Worm (Caenorhabditis elegans) whole organism, L1 larva: ENCODE results near the gene his-16.

Source experiments
- aly-2 ChIP-seq: fragments of 150-350 bp; optimal IDR thresholded peaks from 2 replicates; lab custom pipeline; 2014; ENCODE audit warnings: missing biosample characterization, missing genetic modification characterization
- ama-1 ChIP-seq: fragments of 150-350 bp; optimal IDR thresholded peaks from 2 replicates; lab custom pipeline; 2014
- ceh-82 ChIP-seq, 3 experiments: fragments of 150-350 bp in 1 of 3; sonication (generic microtip) in 2 of 3; optimal IDR thresholded peaks; 2 replicates each; lab custom pipeline; 2014 to 2017; ENCODE audit warnings: missing biosample characterization in 3 of 3, missing genetic modification characterization in 3 of 3
- ceh-88 ChIP-seq: fragments of 200-800 bp; sonication (Bioruptor generic); IDR thresholded peaks from 2 replicates; pipeline ENCODE4 v1.3.6; 2022; ENCODE audit warnings: missing genetic modification characterization, missing compliant biosample characterization
- dpl-1 ChIP-seq, 3 experiments: fragments of 150-350 bp in 2 of 3; sonication (generic microtip) in 1 of 3; optimal IDR thresholded peaks; 2 replicates each; lab custom pipeline; 2014 to 2017; ENCODE audit warnings: missing biosample characterization in 3 of 3, missing genetic modification characterization in 3 of 3, missing genetic modification reagents in 3 of 3
- dsc-1 ChIP-seq: sonication (generic microtip); optimal IDR thresholded peaks from 2 replicates; lab custom pipeline; 2016; ENCODE audit warnings: mild to moderate bottlenecking, missing genetic modification characterization, missing compliant biosample characterization
- efl-1 ChIP-seq, 4 experiments: fragments of 150-350 bp; optimal IDR thresholded peaks in 3 of 4; peaks in 1 of 4; 1 replicate in 1 of 4; 2 replicates in 3 of 4; lab custom pipeline; 2014; ENCODE audit warnings: missing biosample characterization in 2 of 4, missing genetic modification characterization in 2 of 4, missing genetic modification reagents in 2 of 4
- efl-3 ChIP-seq: fragments of 200-800 bp; sonication (Bioruptor generic); optimal IDR thresholded peaks from 2 replicates; lab custom pipeline; 2018; ENCODE audit warnings: mild to moderate bottlenecking, missing genetic modification characterization, missing compliant biosample characterization
- elt-2 ChIP-seq: sonication (generic microtip); optimal IDR thresholded peaks from 2 replicates; lab custom pipeline; 2016; ENCODE audit warnings: missing genetic modification characterization, mild to moderate bottlenecking, inconsistent platforms, missing compliant biosample characterization, missing genetic modification reagents
- elt-3 ChIP-seq, 6 experiments: fragments of 150-350 bp in 1 of 6; sonication (generic microtip); optimal IDR thresholded peaks; 2 replicates each; lab custom pipeline; 2017 to 2018; ENCODE audit warnings: missing biosample characterization in 6 of 6, missing genetic modification characterization in 6 of 6, inconsistent platforms in 1 of 6
- fkh-8 ChIP-seq: sonication (generic microtip); optimal IDR thresholded peaks from 2 replicates; lab custom pipeline; 2016; ENCODE audit warnings: mild to moderate bottlenecking, missing genetic modification characterization, missing compliant biosample characterization
- fos-1 ChIP-seq: fragments of 150-350 bp; optimal IDR thresholded peaks from 2 replicates; lab custom pipeline; 2014; ENCODE audit warnings: missing biosample characterization, missing genetic modification characterization
- hlh-4 ChIP-seq: sonication (generic microtip); optimal IDR thresholded peaks from 2 replicates; lab custom pipeline; 2016; ENCODE audit warnings: mild to moderate bottlenecking, missing genetic modification characterization, missing compliant biosample characterization
- isw-1 ChIP-seq: fragments of 200-800 bp; sonication (Bioruptor generic); IDR thresholded peaks from 2 replicates; pipeline ENCODE4 v1.3.6; 2022; ENCODE audit warnings: missing genetic modification characterization, missing compliant biosample characterization
- jun-1 ChIP-seq: fragments of 150-350 bp; optimal IDR thresholded peaks from 2 replicates; lab custom pipeline; 2014; ENCODE audit warnings: missing biosample characterization, missing genetic modification reagents, missing genetic modification characterization
- lin-14 ChIP-seq: fragments of 200-800 bp; sonication (Bioruptor generic); optimal IDR thresholded peaks from 2 replicates; lab custom pipeline; 2018; ENCODE audit warnings: mild to moderate bottlenecking, missing genetic modification characterization, moderate library complexity, missing compliant biosample characterization
- lin-35 ChIP-seq, 2 experiments: fragments of 150-350 bp; optimal IDR thresholded peaks; 2 replicates each; lab custom pipeline; 2014; ENCODE audit warnings: missing biosample characterization in 2 of 2, missing genetic modification characterization in 2 of 2, missing genetic modification reagents in 2 of 2
- lin-39 ChIP-seq: fragments of 150-350 bp; optimal IDR thresholded peaks from 2 replicates; lab custom pipeline; 2014; ENCODE audit warnings: missing biosample characterization, missing genetic modification reagents, missing genetic modification characterization
- lir-3 ChIP-seq: sonication (generic microtip); optimal IDR thresholded peaks from 2 replicates; lab custom pipeline; 2016; ENCODE audit warnings: mild to moderate bottlenecking, missing genetic modification characterization, moderate library complexity, missing compliant biosample characterization; ENCODE audit not compliant: poor library complexity
- lsy-2 ChIP-seq, 2 experiments: fragments of 150-350 bp; optimal IDR thresholded peaks; 2 replicates each; lab custom pipeline; 2014; ENCODE audit warnings: missing biosample characterization in 2 of 2, missing genetic modification characterization in 2 of 2
- mep-1 ChIP-seq: fragments of 150-350 bp; optimal IDR thresholded peaks from 2 replicates; lab custom pipeline; 2014; ENCODE audit warnings: missing biosample characterization, missing genetic modification characterization
- nhr-11 ChIP-seq: fragments of 150-350 bp; optimal IDR thresholded peaks from 2 replicates; lab custom pipeline; 2014; ENCODE audit warnings: missing biosample characterization, missing genetic modification characterization
- nhr-19 ChIP-seq: fragments of 200-800 bp; sonication (Bioruptor generic); conservative IDR thresholded peaks from 2 replicates; pipeline ENCODE4 v1.3.6; 2022; ENCODE audit warnings: missing genetic modification characterization, missing compliant biosample characterization
- nhr-20 ChIP-seq: sonication (generic microtip); optimal IDR thresholded peaks from 2 replicates; lab custom pipeline; 2016; ENCODE audit warnings: mild to moderate bottlenecking, missing genetic modification characterization, missing compliant biosample characterization
- nhr-47 ChIP-seq: sonication (generic microtip); optimal IDR thresholded peaks from 2 replicates; lab custom pipeline; 2016; ENCODE audit warnings: mild to moderate bottlenecking, missing genetic modification characterization, moderate library complexity, missing compliant biosample characterization
- nhr-71 ChIP-seq: sonication (generic microtip); optimal IDR thresholded peaks from 2 replicates; lab custom pipeline; 2016; ENCODE audit warnings: mild to moderate bottlenecking, missing genetic modification characterization, moderate library complexity, missing compliant biosample characterization
- nhr-77 ChIP-seq: fragments of 150-350 bp; optimal IDR thresholded peaks from 2 replicates; lab custom pipeline; 2014; ENCODE audit warnings: missing biosample characterization, missing genetic modification characterization
- nhr-85 ChIP-seq: sonication (generic microtip); peaks from one replicate; lab custom pipeline; 2016; ENCODE audit warnings: missing genetic modification characterization, inconsistent platforms, missing compliant biosample characterization
- nhr-90 ChIP-seq: sonication (generic microtip); optimal IDR thresholded peaks from 2 replicates; lab custom pipeline; 2016; ENCODE audit warnings: mild to moderate bottlenecking, missing genetic modification characterization, missing compliant biosample characterization; ENCODE audit not compliant: poor library complexity
- rnt-1 ChIP-seq: sonication (generic microtip); optimal IDR thresholded peaks from 2 replicates; lab custom pipeline; 2016; ENCODE audit warnings: mild to moderate bottlenecking, missing genetic modification characterization, moderate library complexity, missing compliant biosample characterization
- skn-1 ChIP-seq: fragments of 150-350 bp; optimal IDR thresholded peaks from 2 replicates; lab custom pipeline; 2014; ENCODE audit warnings: missing biosample characterization, missing genetic modification characterization
- snpc-4 ChIP-seq: fragments of 150-350 bp; optimal IDR thresholded peaks from 2 replicates; lab custom pipeline; 2014; ENCODE audit warnings: missing biosample characterization, missing genetic modification characterization
- snu-23 ChIP-seq: sonication (generic microtip); optimal IDR thresholded peaks from 2 replicates; lab custom pipeline; 2016; ENCODE audit warnings: missing genetic modification characterization, missing compliant biosample characterization
- sup-37 ChIP-seq: fragments of 200-800 bp; sonication (Bioruptor generic); optimal IDR thresholded peaks from 2 replicates; lab custom pipeline; 2018; ENCODE audit warnings: mild to moderate bottlenecking, missing genetic modification characterization, missing compliant biosample characterization
- swsn-7 ChIP-seq: sonication (generic microtip); optimal IDR thresholded peaks from 2 replicates; lab custom pipeline; 2016; ENCODE audit warnings: missing genetic modification characterization, missing compliant biosample characterization
- tbx-2 ChIP-seq: sonication (generic microtip); optimal IDR thresholded peaks from 2 replicates; lab custom pipeline; 2016; ENCODE audit warnings: missing genetic modification characterization, missing compliant biosample characterization
- unc-86 ChIP-seq: sonication (generic microtip); optimal IDR thresholded peaks from 2 replicates; lab custom pipeline; 2016; ENCODE audit warnings: missing genetic modification characterization, missing compliant biosample characterization
- xbp-1 ChIP-seq: sonication (generic microtip); optimal IDR thresholded peaks from 2 replicates; lab custom pipeline; 2016; ENCODE audit warnings: missing genetic modification characterization, missing compliant biosample characterization
- ztf-11 ChIP-seq, 2 experiments: sonication (generic microtip); optimal IDR thresholded peaks; 2 replicates each; lab custom pipeline; 2016 to 2017; ENCODE audit warnings: missing genetic modification characterization in 2 of 2, missing biosample characterization in 1 of 2, missing compliant biosample characterization in 1 of 2

Gene his-16

DNA sequence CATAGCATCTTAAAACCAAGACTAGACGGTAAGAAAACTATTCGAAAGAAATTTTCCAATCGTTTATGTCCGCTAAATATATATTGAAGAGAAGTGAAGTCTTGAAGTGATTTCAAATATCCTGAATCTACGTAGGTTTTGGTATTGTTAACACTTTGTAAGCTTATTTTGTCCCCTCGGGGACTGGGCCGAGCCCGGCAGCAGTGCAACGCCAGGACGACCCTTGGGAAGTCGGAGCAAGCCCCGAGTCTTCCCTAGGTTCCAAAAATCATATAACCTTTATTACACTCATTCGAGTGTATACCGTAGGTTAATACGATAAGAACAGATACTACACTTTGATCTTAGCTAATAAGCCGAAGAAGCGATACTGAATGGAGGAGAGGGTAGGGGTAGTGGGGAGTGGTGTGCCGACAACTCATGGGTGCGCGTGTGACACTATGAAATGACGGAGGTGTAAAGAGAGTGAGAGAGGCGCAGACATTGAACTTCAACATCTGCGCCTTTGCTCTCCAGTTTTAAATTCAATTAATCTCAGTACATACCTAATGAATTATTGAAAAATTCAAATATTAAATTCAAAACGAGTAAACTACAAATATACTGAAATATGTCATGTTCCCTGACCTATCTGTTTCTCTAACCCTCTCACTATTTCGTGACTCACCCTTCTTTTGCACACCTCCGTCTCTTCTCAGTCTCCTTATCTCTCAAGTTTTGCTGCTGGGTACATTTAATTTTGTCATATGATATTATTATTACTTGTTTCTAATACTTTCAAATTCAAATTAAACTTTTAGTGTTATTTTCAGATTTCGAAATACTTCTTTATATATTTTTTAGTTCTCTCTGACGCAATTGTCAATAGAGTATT is 11.4 kb upstream of the his-16 start:
- TF ChIP-seq lin-39 (tag; lab: Kevin White, UChicago) (peak; percentile 27), isw-1 (GFP tag; lab: Robert Waterston, UW) (0 out of 2 replicates have a peak, but pooled peaks have one; percentile 6), swsn-7 (peak; percentile 45), elt-2 (peak; percentile 32), nhr-90 (tag; lab: Kevin White, UChicago) (peak; percentile 83), dsc-1 (tag; lab: Kevin White, UChicago) (peak; percentile 18), fkh-8 (tag; lab: Kevin White, UChicago) (peak; percentile 63), unc-86 (tag; lab: Kevin White, UChicago) (peak; percentile 27), fos-1 (tag; lab: Kevin White, UChicago) (peak; percentile 17), lin-35 (GFP tag; optimal IDR thresholded peaks at IDR 0.05; lab: Kevin White, UChicago) (peak in 1 of 2 experiments; percentile 42), efl-3 (peak; percentile 9), mep-1 (peak; percentile 45), tbx-2 (tag; lab: Kevin White, UChicago) (peak; percentile 10), lir-3 (tag; lab: Kevin White, UChicago) (peak; percentile 54), nhr-77 (tag; lab: Kevin White, UChicago) (peak; percentile 77), ceh-88 (GFP tag; lab: Robert Waterston, UW) (0 out of 2 replicates have a peak, but pooled peaks have one; percentile 30), nhr-71 (tag; lab: Kevin White, UChicago) (peak; percentile 66), lin-14 (GFP tag; lab: Kevin White, UChicago) (peak; percentile 74), jun-1 (peak; percentile 17), nhr-20 (peak; percentile 55), lsy-2 (tag; optimal IDR thresholded peaks at IDR 0.05; lab: Kevin White, UChicago) (peak in 1 of 2 experiments; percentile 40), sup-37 (GFP tag; lab: Kevin White, UChicago) (peak; percentile 3), rnt-1 (tag; lab: Kevin White, UChicago) (peak; percentile 49), snu-23 (GFP tag; lab: Kevin White, UChicago) (peak; percentile 63), xbp-1 (tag; lab: Kevin White, UChicago) (peak; percentile 35), ama-1 (lab: Kevin White, UChicago) (peak; percentile 37), skn-1 (tag; lab: Kevin White, UChicago) (peak; percentile 53), nhr-47 (peak; percentile 70), nhr-19 (GFP tag; lab: Robert Waterston, UW) (peak; percentile 83), dpl-1 (GFP tag; optimal IDR thresholded peaks at IDR 0.05; lab: Kevin White, UChicago) (peak in 1 of 3 experiments; percentile 26), ceh-82 (tag; optimal IDR thresholded peaks at IDR 0.05; lab: Kevin White, UChicago) (peak in 1 of 3 experiments; percentile 9), ztf-11 (tag; optimal IDR thresholded peaks at IDR 0.05; lab: Kevin White, UChicago) (peak in 1 of 2 experiments; percentile 3), elt-3 (tag; optimal IDR thresholded peaks at IDR 0.05; lab: Kevin White, UChicago) (peak in 2 of 6 experiments; percentile 43 to 70), snpc-4 (tag; lab: Kevin White, UChicago) (peak; percentile 96), nhr-85 (tag; lab: Kevin White, UChicago) (peak; percentile 92), efl-1 (optimal IDR thresholded peaks at IDR 0.05; lab: Kevin White, UChicago) (peak; percentile 8 to 46), efl-1 (GFP tag; optimal IDR thresholded peaks at IDR 0.05 in 1 of 2; lab: Kevin White, UChicago) (peak; percentile 46 to 75)

DNA sequence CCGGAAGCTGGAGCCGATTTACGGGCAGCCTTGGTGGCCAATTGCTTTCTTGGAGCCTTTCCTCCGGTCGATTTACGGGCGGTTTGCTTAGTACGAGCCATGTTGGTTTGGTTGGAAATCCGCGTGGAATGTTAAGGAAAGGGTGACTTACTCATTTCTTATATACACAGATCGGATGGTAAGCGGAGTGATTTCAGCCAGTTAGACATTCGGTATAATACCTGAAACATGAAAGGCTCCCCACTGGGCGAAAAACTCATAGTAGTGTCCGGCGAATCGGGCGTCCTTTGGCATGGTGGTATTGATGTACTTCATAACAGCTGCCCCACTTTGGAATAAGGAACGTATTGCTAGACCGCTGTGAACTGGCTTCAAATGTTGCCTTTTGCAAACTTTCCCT is 10.7 kb upstream of the his-16 start, which contains the start of gene his-42:
his-42 (minus strand) TSS at position 101 of the 400 bp plus-strand sequence.
- TF ChIP-seq jun-1 (no peak), efl-1 (optimal IDR thresholded peaks at IDR 0.05; lab: Kevin White, UChicago) (no peak), efl-1 (GFP tag; optimal IDR thresholded peaks at IDR 0.05 in 1 of 2; lab: Kevin White, UChicago) (no peak), xbp-1 (tag; lab: Kevin White, UChicago) (no peak), aly-2 (no peak), hlh-4 (tag; lab: Kevin White, UChicago) (no peak), nhr-11 (tag; lab: Kevin White, UChicago) (no peak)
